Worm (Caenorhabditis elegans): Measurements from ENCODE around the gene Y26G10.6.

The Y26G10.6 gene

DNA sequence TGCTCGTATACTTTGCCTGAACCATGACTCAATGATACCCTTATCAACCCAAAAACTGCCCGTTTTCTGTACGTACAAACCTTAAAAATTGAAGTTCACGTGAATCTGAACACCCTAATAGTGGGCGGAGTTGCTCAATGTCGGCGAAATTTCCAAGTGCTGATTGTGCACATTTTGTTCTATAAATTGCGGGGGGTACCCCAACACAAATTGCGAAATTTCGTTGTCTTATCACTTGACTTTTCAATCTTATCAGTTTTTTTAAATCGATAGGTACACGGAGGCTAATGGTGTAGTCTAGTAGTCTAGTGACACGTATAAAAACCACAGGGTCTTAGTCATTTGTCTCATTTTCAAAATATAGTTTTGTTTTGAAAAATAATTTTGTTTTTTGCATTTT, 40.5 kb upstream of the Y26G10.6 start, which contains the start of gene fbxa-108 (continued):
- no peak for TF ChIP-seq lin-29 (GFP tag; IDR thresholded peaks at IDR 0.05)
- no peak for TF ChIP-seq zfp-3 (GFP tag; conservative IDR thresholded peaks at IDR 0.05)
- TF ChIP-seq Y75B8A.6 (GFP tag; IDR thresholded peaks at IDR 0.05) = no peak
- no peak for TF ChIP-seq hmg-1.1 (GFP tag; IDR thresholded peaks at IDR 0.05)
- peak in 1 of 2 experiments; percentile 64 for TF ChIP-seq daf-16 (GFP tag; optimal IDR thresholded peaks at IDR 0.05)
- TF ChIP-seq daf-16 (tag; optimal IDR thresholded peaks at IDR 0.05) = peak; percentile 96
- no peak for TF ChIP-seq Y5F2A.4 (GFP tag; optimal IDR thresholded peaks at IDR 0.05)
- no peak for TF ChIP-seq fkh-10 (GFP tag; optimal IDR thresholded peaks at IDR 0.05)
- TF ChIP-seq Y105C5A.15 (GFP tag; IDR thresholded peaks at IDR 0.05) = no peak
- no peak for TF ChIP-seq dpl-1 (GFP tag; optimal IDR thresholded peaks at IDR 0.05)
- no peak for TF ChIP-seq ZK337.2 (GFP tag; IDR thresholded peaks at IDR 0.05)
- no peak for TF ChIP-seq zag-1 (tag; optimal IDR thresholded peaks at IDR 0.05)
- TF ChIP-seq R02D3.7 (tag; optimal IDR thresholded peaks at IDR 0.05) = no peak
- TF ChIP-seq spr-1 (tag; optimal IDR thresholded peaks at IDR 0.05) = no peak
- no peak for TF ChIP-seq zip-11 (GFP tag; IDR thresholded peaks at IDR 0.05)
- no peak for TF ChIP-seq nhr-41 (GFP tag; IDR thresholded peaks at IDR 0.05)
- TF ChIP-seq pqm-1 (tag; optimal IDR thresholded peaks at IDR 0.05) = peak; percentile 97
- TF ChIP-seq nhr-48 (tag; optimal IDR thresholded peaks at IDR 0.05) = peak; percentile 91
- no peak for TF ChIP-seq nhr-25 (tag; optimal IDR thresholded peaks at IDR 0.05; ENCODE audit: borderline replicate concordance, insufficient read depth)
- TF ChIP-seq daf-19 (GFP tag; conservative IDR thresholded peaks at IDR 0.05) = no peak
- peak; percentile 21 for TF ChIP-seq mxl-3 (GFP tag; optimal IDR thresholded peaks at IDR 0.05)
- no peak for TF ChIP-seq ama-1 (optimal IDR thresholded peaks at IDR 0.05)
- no peak for TF ChIP-seq saeg-2 (GFP tag; IDR thresholded peaks at IDR 0.05)
- no peak for TF ChIP-seq lim-7 (GFP tag; IDR thresholded peaks at IDR 0.05)
- TF ChIP-seq lsy-2 (tag; optimal IDR thresholded peaks at IDR 0.05) = peak in 1 of 2 experiments; percentile 44
- no peak for TF ChIP-seq daf-8 (GFP tag; IDR thresholded peaks at IDR 0.05)
- TF ChIP-seq F26F4.8 (GFP tag; conservative IDR thresholded peaks at IDR 0.05) = no peak
- no peak for TF ChIP-seq lin-15B (tag; optimal IDR thresholded peaks at IDR 0.05)
- TF ChIP-seq nhr-237 (tag; optimal IDR thresholded peaks at IDR 0.05) = no peak
- no peak for TF ChIP-seq T20F7.1 (GFP tag; optimal IDR thresholded peaks at IDR 0.05)
- TF ChIP-seq snpc-4 (tag; optimal IDR thresholded peaks at IDR 0.05) = no peak
- no peak for TF ChIP-seq unc-130 (GFP tag; optimal IDR thresholded peaks at IDR 0.05)
- peak; percentile 64; the same call in 1 of the 2 replicates for TF ChIP-seq tra-1 (GFP tag; IDR thresholded peaks at IDR 0.05)
- peak; percentile 66 for TF ChIP-seq nhr-6 (tag; optimal IDR thresholded peaks at IDR 0.05)
- no peak for TF ChIP-seq spr-3 (GFP tag; optimal IDR thresholded peaks at IDR 0.05)
- no peak for TF ChIP-seq ceh-62 (tag; optimal IDR thresholded peaks at IDR 0.05)
- TF ChIP-seq unc-39 (tag; optimal IDR thresholded peaks at IDR 0.05) = no peak
- TF ChIP-seq ceh-82 (tag; optimal IDR thresholded peaks at IDR 0.05) = no peak

DNA sequence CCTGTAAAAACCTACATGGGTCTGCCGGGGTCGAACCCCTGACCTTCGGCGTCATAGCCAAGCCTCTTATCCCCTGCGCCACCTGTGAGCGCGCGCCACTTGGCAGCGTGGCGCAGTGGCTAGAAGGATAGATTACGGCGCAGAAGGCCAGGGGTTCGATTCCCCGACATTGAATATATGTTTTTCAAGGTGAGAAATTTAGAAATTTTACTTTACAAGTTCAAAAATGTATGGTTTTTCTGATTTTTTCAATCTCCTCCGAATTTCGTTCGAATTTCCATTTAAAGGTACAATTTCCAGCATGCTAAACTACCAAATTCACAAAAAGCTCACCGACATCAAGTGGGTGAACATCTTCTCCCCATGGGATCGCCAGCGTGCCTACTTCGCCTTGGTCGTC, 39.8 kb upstream of the Y26G10.6 start, which contains the start of gene dgat-2:
TSS of gene dgat-2 (plus strand) at position 301 of the 400 bp plus-strand sequence.
- no peak for TF ChIP-seq lsy-2 (tag; optimal IDR thresholded peaks at IDR 0.05)
- TF ChIP-seq set-16 (GFP tag; IDR thresholded peaks at IDR 0.05) = peak; percentile 66
- no peak for TF ChIP-seq lir-3 (tag; optimal IDR thresholded peaks at IDR 0.05)
- TF ChIP-seq aha-1 (tag) = peak; percentile 19
- no peak for TF ChIP-seq tra-1 (GFP tag; IDR thresholded peaks at IDR 0.05)

DNA sequence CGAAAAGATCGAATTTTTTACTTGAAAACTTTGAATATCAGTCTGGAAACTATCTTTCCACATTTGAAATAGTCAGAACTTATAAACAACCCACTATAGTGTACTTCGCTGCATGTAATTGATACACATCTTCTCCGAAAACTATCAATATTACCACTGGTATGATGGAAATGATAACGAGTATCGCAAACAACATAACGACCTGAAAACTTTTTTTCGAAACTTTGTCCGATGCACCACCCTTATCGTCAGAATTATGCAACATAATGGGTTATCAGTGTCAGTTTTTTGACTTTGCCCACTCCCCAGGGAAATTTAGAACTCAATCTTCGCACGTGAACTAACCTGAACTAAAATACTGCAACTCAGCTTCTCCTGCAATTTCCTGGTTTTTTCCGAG, 37.5 kb upstream of the Y26G10.6 start:
- TF ChIP-seq jun-1 (tag; optimal IDR thresholded peaks at IDR 0.05) (no peak), egl-43 (GFP tag; IDR thresholded peaks at IDR 0.05) (no peak), tra-1 (GFP tag; IDR thresholded peaks at IDR 0.05) (0 out of 2 replicates have a peak, but pooled peaks have one; percentile 34), dmd-6 (GFP tag; IDR thresholded peaks at IDR 0.05) (peak; percentile 86), php-3 (GFP tag; IDR thresholded peaks at IDR 0.05) (peak; percentile 65; the same call in 1 of the 2 replicates), nhr-28 (tag; optimal IDR thresholded peaks at IDR 0.05) (peak; percentile 58), daf-16 (GFP tag; optimal IDR thresholded peaks at IDR 0.05) (no peak), daf-16 (tag; optimal IDR thresholded peaks at IDR 0.05) (peak; percentile 92), ceh-32 (tag; optimal IDR thresholded peaks at IDR 0.05; ENCODE audit: poor library complexity) (no peak), dve-1 (tag; optimal IDR thresholded peaks at IDR 0.05; ENCODE audit: insufficient read depth) (no peak), hlh-11 (tag; optimal IDR thresholded peaks at IDR 0.05) (peak; percentile 57), aha-1 (tag) (peak; percentile 40), pqm-1 (tag; optimal IDR thresholded peaks at IDR 0.05) (peak; percentile 82), ceh-82 (tag; optimal IDR thresholded peaks at IDR 0.05) (no peak)
